Worm (Caenorhabditis elegans): Measurements from ENCODE around the gene C07E3.4.

DNA sequence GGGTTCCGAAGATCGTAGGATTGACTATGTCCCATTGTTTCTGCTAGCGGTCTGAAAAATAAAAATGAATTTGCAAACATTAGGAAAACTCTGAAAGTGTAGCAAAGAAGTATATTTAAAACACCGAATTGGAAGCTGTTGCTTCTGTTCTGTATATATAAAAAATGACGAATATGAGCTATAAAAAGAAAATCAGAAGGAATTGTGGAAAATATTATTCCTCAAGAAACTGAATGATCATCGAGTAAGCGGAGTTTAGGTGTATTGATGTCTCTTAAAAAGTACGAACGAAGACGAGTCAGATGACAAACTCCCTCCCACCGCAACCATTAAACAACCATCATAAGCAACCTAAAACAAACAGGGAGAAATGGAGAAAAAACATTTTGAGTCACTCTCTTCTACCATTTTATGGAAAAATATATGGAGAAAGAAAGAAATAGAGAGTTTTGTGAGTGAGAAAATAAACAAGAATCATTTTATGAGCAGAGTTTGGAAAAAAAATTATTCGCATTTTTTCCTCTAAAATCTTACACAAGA lies 3.0 kb upstream of the C07E3.4 start, which contains the start of gene C07E3.3:
- TF ChIP-seq elt-3 (tag; optimal IDR thresholded peaks at IDR 0.05) (no peak), R02D3.7 (tag; optimal IDR thresholded peaks at IDR 0.05) (no peak), ztf-11 (tag; optimal IDR thresholded peaks at IDR 0.05) (no peak), jun-1 (tag; optimal IDR thresholded peaks at IDR 0.05) (no peak), ama-1 (optimal IDR thresholded peaks at IDR 0.05) (no peak), lin-39 (tag; optimal IDR thresholded peaks at IDR 0.05) (no peak)
